Worm (Caenorhabditis elegans) whole organism, L2 larva: ENCODE results near the gene F01D5.1.

Experiments used
- F13H6.1 ChIP-seq: sonication (generic microtip); optimal IDR thresholded peaks from 2 replicates; lab custom pipeline; 2016; ENCODE audit warnings: missing genetic modification characterization, missing compliant biosample characterization
- R02D3.7 ChIP-seq: fragments of 150-350 bp; optimal IDR thresholded peaks from 2 replicates; lab custom pipeline; 2014; ENCODE audit warnings: missing biosample characterization, missing genetic modification characterization
- Y55F3AM.14 ChIP-seq: fragments of 200-800 bp; sonication (Bioruptor generic); optimal IDR thresholded peaks from 2 replicates; lab custom pipeline; 2018; ENCODE audit warnings: mild to moderate bottlenecking, missing genetic modification characterization, missing compliant biosample characterization
- ZK546.5 ChIP-seq: sonication (generic microtip); optimal IDR thresholded peaks from 2 replicates; lab custom pipeline; 2017; ENCODE audit warnings: missing biosample characterization, missing genetic modification characterization
- alr-1 ChIP-seq: fragments of 150-350 bp; optimal IDR thresholded peaks from 2 replicates; lab custom pipeline; 2014; ENCODE audit warnings: missing biosample characterization, missing genetic modification characterization
- aly-2 ChIP-seq: fragments of 150-350 bp; optimal IDR thresholded peaks from 2 replicates; lab custom pipeline; 2014; ENCODE audit warnings: missing biosample characterization, missing genetic modification characterization
- blmp-1 ChIP-seq: sonication (generic microtip); optimal IDR thresholded peaks from 2 replicates; lab custom pipeline; 2017; ENCODE audit warnings: missing genetic modification characterization, mild to moderate bottlenecking, missing compliant biosample characterization, antibody characterized with exemption, moderate library complexity; ENCODE audit not compliant: insufficient read depth
- ceh-16 ChIP-seq: fragments of 150-350 bp; optimal IDR thresholded peaks from 2 replicates; lab custom pipeline; 2014; ENCODE audit warnings: missing biosample characterization, missing genetic modification characterization
- ceh-82 ChIP-seq: fragments of 150-350 bp; optimal IDR thresholded peaks from 2 replicates; lab custom pipeline; 2014; ENCODE audit warnings: missing biosample characterization, missing genetic modification characterization
- crh-2 ChIP-seq: sonication (generic microtip); optimal IDR thresholded peaks from 2 replicates; lab custom pipeline; 2017; ENCODE audit warnings: missing biosample characterization, missing genetic modification characterization
- dmd-4 ChIP-seq: sonication (generic microtip); optimal IDR thresholded peaks from 2 replicates; lab custom pipeline; 2017; ENCODE audit warnings: missing biosample characterization, missing genetic modification characterization
- egl-27 ChIP-seq: sonication (generic microtip); optimal IDR thresholded peaks from 3 replicates; lab custom pipeline; 2017; ENCODE audit warnings: missing biosample characterization, missing genetic modification reagents, missing genetic modification characterization
- elt-1 ChIP-seq: fragments of 150-350 bp; optimal IDR thresholded peaks from 2 replicates; lab custom pipeline; 2014; ENCODE audit warnings: missing biosample characterization, missing genetic modification characterization
- elt-3 ChIP-seq: sonication (generic microtip); optimal IDR thresholded peaks from 2 replicates; lab custom pipeline; 2017; ENCODE audit warnings: missing biosample characterization, missing genetic modification characterization
- fos-1 ChIP-seq: fragments of 150-350 bp; optimal IDR thresholded peaks from 2 replicates; lab custom pipeline; 2014; ENCODE audit warnings: missing biosample characterization, missing genetic modification characterization
- gmeb-1 ChIP-seq: fragments of 150-350 bp; optimal IDR thresholded peaks from 2 replicates; lab custom pipeline; 2014; ENCODE audit warnings: missing biosample characterization, missing genetic modification characterization
- lin-11 ChIP-seq: fragments of 150-350 bp; sonication (generic microtip); optimal IDR thresholded peaks from 2 replicates; lab custom pipeline; 2014; ENCODE audit warnings: missing biosample characterization, missing genetic modification characterization, inconsistent platforms, mixed read lengths
- lin-13 ChIP-seq: fragments of 150-350 bp; optimal IDR thresholded peaks from 2 replicates; lab custom pipeline; 2014; ENCODE audit warnings: missing biosample characterization, missing genetic modification reagents, missing genetic modification characterization
- lin-39 ChIP-seq: fragments of 150-350 bp; optimal IDR thresholded peaks from 2 replicates; lab custom pipeline; 2014; ENCODE audit warnings: missing biosample characterization, missing genetic modification reagents, missing genetic modification characterization
- lsy-2 ChIP-seq, 2 experiments: fragments of 150-350 bp in 1 of 2; sonication (generic microtip) in 1 of 2; optimal IDR thresholded peaks; 2 replicates each; lab custom pipeline; 2014 to 2017; ENCODE audit warnings: missing biosample characterization in 2 of 2, missing genetic modification characterization in 2 of 2
- mab-5 ChIP-seq: fragments of 150-350 bp; optimal IDR thresholded peaks from 2 replicates; lab custom pipeline; 2014; ENCODE audit warnings: missing biosample characterization, missing genetic modification characterization
- mbf-1 ChIP-seq: sonication (generic microtip); optimal IDR thresholded peaks from 2 replicates; lab custom pipeline; 2017; ENCODE audit warnings: missing biosample characterization, missing genetic modification characterization
- mdl-1 ChIP-seq, 2 experiments: fragments of 150-350 bp in 1 of 2; sonication (generic microtip) in 1 of 2; optimal IDR thresholded peaks; 2 replicates each; lab custom pipeline; 2017; ENCODE audit warnings: missing biosample characterization in 2 of 2, missing genetic modification characterization in 2 of 2
- nhr-11 ChIP-seq: fragments of 150-350 bp; optimal IDR thresholded peaks from 2 replicates; lab custom pipeline; 2014; ENCODE audit warnings: missing biosample characterization, missing genetic modification characterization
- nhr-12 ChIP-seq: fragments of 150-350 bp; optimal IDR thresholded peaks from 2 replicates; lab custom pipeline; 2014; ENCODE audit warnings: missing biosample characterization, missing genetic modification characterization
- nhr-129 ChIP-seq: fragments of 150-350 bp; optimal IDR thresholded peaks from 2 replicates; lab custom pipeline; 2014; ENCODE audit warnings: missing biosample characterization, missing genetic modification characterization
- nhr-21 ChIP-seq: fragments of 150-350 bp; optimal IDR thresholded peaks from 2 replicates; lab custom pipeline; 2014; ENCODE audit warnings: missing biosample characterization, missing genetic modification characterization
- nhr-23 ChIP-seq: fragments of 150-350 bp; optimal IDR thresholded peaks from 2 replicates; lab custom pipeline; 2014; ENCODE audit warnings: missing biosample characterization, missing genetic modification reagents, missing genetic modification characterization
- nhr-237 ChIP-seq: fragments of 150-350 bp; optimal IDR thresholded peaks from 2 replicates; lab custom pipeline; 2014; ENCODE audit warnings: missing biosample characterization, missing genetic modification characterization
- nhr-25 ChIP-seq: fragments of 150-350 bp; sonication (generic microtip); optimal IDR thresholded peaks from 3 replicates; lab custom pipeline; 2014; ENCODE audit warnings: missing biosample characterization, missing genetic modification characterization
- nhr-6 ChIP-seq: fragments of 150-350 bp; optimal IDR thresholded peaks from 2 replicates; lab custom pipeline; 2014; ENCODE audit warnings: missing biosample characterization, missing genetic modification characterization
- nhr-77 ChIP-seq: fragments of 150-350 bp; optimal IDR thresholded peaks from 2 replicates; lab custom pipeline; 2014; ENCODE audit warnings: missing biosample characterization, missing genetic modification characterization
- peb-1 ChIP-seq: fragments of 150-350 bp; optimal IDR thresholded peaks from 2 replicates; lab custom pipeline; 2014; ENCODE audit warnings: missing biosample characterization, missing genetic modification characterization
- sem-4 ChIP-seq: fragments of 150-350 bp; optimal IDR thresholded peaks from 2 replicates; lab custom pipeline; 2014; ENCODE audit warnings: missing biosample characterization, missing genetic modification reagents, missing genetic modification characterization
- sma-3 ChIP-seq: sonication (generic microtip); optimal IDR thresholded peaks from 2 replicates; lab custom pipeline; 2016; ENCODE audit warnings: missing genetic modification reagents, missing genetic modification characterization, missing compliant biosample characterization
- sma-9 ChIP-seq, 2 experiments: fragments of 150-350 bp in 1 of 2; sonication (generic microtip) in 1 of 2; optimal IDR thresholded peaks; 2 replicates each; lab custom pipeline; 2014 to 2016; ENCODE audit warnings: missing genetic modification characterization in 2 of 2, mild to moderate bottlenecking in 1 of 2, missing biosample characterization in 1 of 2, missing compliant biosample characterization in 1 of 2, missing genetic modification reagents in 1 of 2, moderate library complexity in 1 of 2
- snpc-4 ChIP-seq: fragments of 150-350 bp; optimal IDR thresholded peaks from 2 replicates; lab custom pipeline; 2014; ENCODE audit warnings: missing biosample characterization, missing genetic modification characterization
- unc-39 ChIP-seq: fragments of 150-350 bp; optimal IDR thresholded peaks from 2 replicates; lab custom pipeline; 2014; ENCODE audit warnings: missing biosample characterization, missing genetic modification characterization
- unc-55 ChIP-seq: fragments of 150-350 bp; sonication (generic microtip); optimal IDR thresholded peaks from 3 replicates; lab custom pipeline; 2014; ENCODE audit warnings: missing biosample characterization, missing genetic modification reagents, missing genetic modification characterization
- unc-62 ChIP-seq: fragments of 150-350 bp; optimal IDR thresholded peaks from 2 replicates; lab custom pipeline; 2014; ENCODE audit warnings: missing biosample characterization, missing genetic modification reagents, missing genetic modification characterization
- zag-1 ChIP-seq: fragments of 150-350 bp; optimal IDR thresholded peaks from 2 replicates; lab custom pipeline; 2014; ENCODE audit warnings: missing biosample characterization, missing genetic modification characterization
- ztf-1 ChIP-seq: fragments of 200-800 bp; sonication (Bioruptor generic); conservative IDR thresholded peaks from 2 replicates; pipeline ENCODE4 v1.3.6; 2022; ENCODE audit warnings: missing genetic modification characterization, missing compliant biosample characterization
- ztf-11 ChIP-seq: sonication (generic microtip); optimal IDR thresholded peaks from 2 replicates; lab custom pipeline; 2017; ENCODE audit warnings: missing biosample characterization, missing genetic modification characterization
- ztf-4 ChIP-seq: fragments of 150-350 bp; optimal IDR thresholded peaks from 2 replicates; lab custom pipeline; 2014; ENCODE audit warnings: missing biosample characterization, missing genetic modification characterization

The F01D5.1 gene

DNA sequence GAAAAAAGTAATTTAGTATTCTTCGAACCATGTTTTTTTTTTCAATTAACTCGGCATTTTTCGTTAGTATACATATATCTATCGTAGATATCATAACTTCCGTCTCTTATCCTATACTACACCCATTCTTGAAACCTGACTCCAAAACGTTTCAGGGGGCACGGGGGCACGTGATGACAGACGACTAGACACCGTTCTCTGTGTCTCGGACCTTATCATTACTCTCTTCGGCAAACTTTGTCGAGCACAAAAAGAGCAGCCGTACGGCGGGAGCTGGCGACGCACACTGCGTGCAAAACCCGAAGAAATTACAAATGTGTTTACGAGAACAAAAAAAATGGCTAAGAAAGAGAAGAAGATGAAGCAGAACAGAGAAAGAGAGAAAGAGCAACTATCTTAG lies 46.8 kb upstream of the F01D5.1 start (continued):
- TF ChIP-seq ztf-4 (tag; lab: Kevin White, UChicago) (peak; percentile 51), egl-27 (tag; lab: Kevin White, UChicago) (peak; percentile 14), mdl-1 (tag; optimal IDR thresholded peaks at IDR 0.05; lab: Kevin White, UChicago) (peak; percentile 85 to 87), lsy-2 (tag; optimal IDR thresholded peaks at IDR 0.05; lab: Kevin White, UChicago) (peak in 1 of 2 experiments; percentile 81), lin-11 (peak; percentile 75)

DNA sequence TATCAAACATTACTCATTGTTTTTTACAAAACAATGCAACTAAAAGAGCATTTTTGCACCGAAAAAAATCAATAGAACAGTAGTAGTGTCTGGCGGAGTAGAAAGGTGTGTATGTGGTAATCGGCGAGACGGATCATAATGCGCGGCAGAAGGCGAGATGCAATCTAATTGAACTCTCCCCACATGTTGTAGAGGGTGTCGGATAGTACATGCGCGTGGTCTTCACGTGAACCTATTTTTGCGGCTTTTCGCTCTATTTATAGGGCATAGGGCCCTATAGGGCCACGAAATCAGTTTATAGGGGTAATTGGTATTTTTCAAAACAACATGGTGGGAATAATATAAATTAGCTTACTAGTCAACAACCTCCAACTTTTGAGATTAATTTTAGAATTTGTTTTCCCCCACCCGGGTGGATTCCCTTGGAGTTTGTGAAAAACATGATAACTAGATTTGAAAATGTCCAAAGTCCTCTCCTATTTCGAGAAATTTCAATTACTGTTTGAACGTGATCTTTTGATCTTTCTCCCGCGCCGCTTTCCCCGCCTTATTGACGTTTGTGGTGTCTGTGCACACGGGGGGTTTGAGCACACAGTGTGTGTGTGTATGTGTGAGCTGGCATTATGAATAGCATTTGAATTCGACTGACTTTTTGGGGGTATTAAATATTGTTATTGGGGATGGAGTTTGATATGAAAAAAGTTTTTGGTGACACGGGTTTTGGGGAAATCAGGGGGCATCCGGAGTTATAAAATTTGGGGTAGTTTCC lies 45.6 kb upstream of the F01D5.1 start:
- TF ChIP-seq sma-9 (GFP tag; optimal IDR thresholded peaks at IDR 0.05; lab: Kevin White, UChicago): peak; percentile 78
- TF ChIP-seq sma-9 (tag; optimal IDR thresholded peaks at IDR 0.05; lab: Kevin White, UChicago): no peak
- no peak for TF ChIP-seq nhr-11 (tag; lab: Kevin White, UChicago)
- TF ChIP-seq lin-11: no peak
- TF ChIP-seq elt-3 (tag; lab: Kevin White, UChicago): no peak
- no peak for TF ChIP-seq mab-5 (tag; lab: Kevin White, UChicago)
- peak; percentile 48 for TF ChIP-seq F13H6.1 (tag; lab: Kevin White, UChicago)
- TF ChIP-seq sma-3 (GFP tag; lab: Kevin White, UChicago): no peak
- TF ChIP-seq alr-1: no peak
- no peak for TF ChIP-seq lin-39 (tag; lab: Kevin White, UChicago)
- no peak for TF ChIP-seq lsy-2 (tag; optimal IDR thresholded peaks at IDR 0.05; lab: Kevin White, UChicago)
- peak; percentile 16 for TF ChIP-seq nhr-21 (tag; lab: Kevin White, UChicago)
- TF ChIP-seq gmeb-1 (tag; lab: Kevin White, UChicago): no peak
- TF ChIP-seq nhr-12: no peak
- TF ChIP-seq mbf-1 (tag; lab: Kevin White, UChicago): no peak
- no peak for TF ChIP-seq ceh-82 (tag; lab: Kevin White, UChicago)
- TF ChIP-seq peb-1 (tag; lab: Kevin White, UChicago): no peak
- TF ChIP-seq egl-27 (tag; lab: Kevin White, UChicago): no peak
- TF ChIP-seq nhr-129 (tag; lab: Kevin White, UChicago): peak; percentile 2
- TF ChIP-seq Y55F3AM.14 (GFP tag; lab: Kevin White, UChicago): no peak
- TF ChIP-seq crh-2 (tag; lab: Kevin White, UChicago): peak; percentile 47
- no peak for TF ChIP-seq unc-62 (GFP tag; lab: Kevin White, UChicago)
- no peak for TF ChIP-seq nhr-237 (tag; lab: Kevin White, UChicago)
- no peak for TF ChIP-seq nhr-23 (tag; lab: Kevin White, UChicago)
- no peak for TF ChIP-seq unc-55 (GFP tag; lab: Kevin White, UChicago)
- no peak for TF ChIP-seq sem-4
- no peak for TF ChIP-seq blmp-1 (tag; lab: Kevin White, UChicago)
- peak; percentile 53 for TF ChIP-seq fos-1
- TF ChIP-seq dmd-4 (tag; lab: Kevin White, UChicago): no peak
- TF ChIP-seq ztf-11: no peak
- no peak for TF ChIP-seq elt-1 (tag; lab: Kevin White, UChicago)
- no peak for TF ChIP-seq R02D3.7
- no peak for TF ChIP-seq aly-2
- TF ChIP-seq mdl-1 (tag; optimal IDR thresholded peaks at IDR 0.05; lab: Kevin White, UChicago): no peak
- no peak for TF ChIP-seq ZK546.5
- TF ChIP-seq nhr-6 (tag; lab: Kevin White, UChicago): no peak
- TF ChIP-seq nhr-25: no peak
- TF ChIP-seq nhr-77 (tag; lab: Kevin White, UChicago): no peak
- TF ChIP-seq, all 48 proteins: peak for 6

DNA sequence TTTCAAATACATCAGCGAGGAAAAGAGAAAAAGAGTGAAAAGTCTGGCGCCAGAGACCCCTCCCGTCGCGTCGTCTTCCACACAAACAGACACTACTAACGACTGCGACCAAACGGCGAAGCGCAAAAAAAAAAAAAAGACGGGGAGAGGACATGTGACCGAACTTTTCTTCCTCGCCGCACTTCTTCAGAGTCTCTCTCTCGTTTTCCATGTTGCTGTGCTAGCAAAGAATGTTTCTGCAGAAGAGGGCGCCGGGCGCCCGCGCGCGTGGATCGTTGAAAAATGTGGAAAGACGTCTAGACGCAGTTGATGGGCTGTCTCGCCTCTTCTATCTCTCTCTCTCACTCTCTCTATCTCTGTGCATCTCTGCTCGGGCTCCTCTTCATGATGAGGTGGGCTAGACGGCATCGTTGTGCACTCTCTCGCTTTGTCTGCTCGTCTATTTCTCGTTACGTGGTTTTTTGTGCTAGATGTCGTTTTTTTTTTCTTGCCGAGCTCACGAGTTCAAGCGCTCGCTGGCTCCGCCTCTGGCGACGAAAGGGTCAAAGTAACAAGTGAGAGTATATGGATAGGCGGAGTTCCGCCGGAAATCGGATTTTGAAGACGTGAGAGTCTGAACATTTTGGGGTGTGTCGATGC lies 42.9 kb upstream of the F01D5.1 start:
- TF ChIP-seq nhr-12 (no peak), mbf-1 (tag; lab: Kevin White, UChicago) (no peak), dmd-4 (tag; lab: Kevin White, UChicago) (no peak), crh-2 (tag; lab: Kevin White, UChicago) (peak; percentile 90), blmp-1 (tag; lab: Kevin White, UChicago) (peak; percentile 60), Y55F3AM.14 (GFP tag; lab: Kevin White, UChicago) (peak; percentile 96), lin-13 (peak; percentile 79), R02D3.7 (peak; percentile 0), lin-39 (tag; lab: Kevin White, UChicago) (no peak), lsy-2 (tag; optimal IDR thresholded peaks at IDR 0.05; lab: Kevin White, UChicago) (peak; percentile 70 to 92), ceh-16 (peak; percentile 74), elt-1 (tag; lab: Kevin White, UChicago) (no peak), nhr-11 (tag; lab: Kevin White, UChicago) (peak; percentile 21), nhr-23 (tag; lab: Kevin White, UChicago) (no peak), ztf-1 (GFP tag; lab: Robert Waterston, UW) (no peak), zag-1 (tag; lab: Kevin White, UChicago) (peak; percentile 92), sma-3 (GFP tag; lab: Kevin White, UChicago) (peak; percentile 85), F13H6.1 (tag; lab: Kevin White, UChicago) (peak; percentile 98), snpc-4 (tag; lab: Kevin White, UChicago) (peak; percentile 51), nhr-6 (tag; lab: Kevin White, UChicago) (peak; percentile 75), nhr-25 (peak; percentile 80), nhr-77 (tag; lab: Kevin White, UChicago) (peak; percentile 84), ztf-11 (no peak), ZK546.5 (peak; percentile 29), sem-4 (peak; percentile 94), egl-27 (tag; lab: Kevin White, UChicago) (peak; percentile 89), unc-39 (peak; percentile 44), nhr-129 (tag; lab: Kevin White, UChicago) (peak; percentile 91)
